Worm (Caenorhabditis elegans): ENCODE measurements around the gene Y54G9A.9.

Gene Y54G9A.9

DNA sequence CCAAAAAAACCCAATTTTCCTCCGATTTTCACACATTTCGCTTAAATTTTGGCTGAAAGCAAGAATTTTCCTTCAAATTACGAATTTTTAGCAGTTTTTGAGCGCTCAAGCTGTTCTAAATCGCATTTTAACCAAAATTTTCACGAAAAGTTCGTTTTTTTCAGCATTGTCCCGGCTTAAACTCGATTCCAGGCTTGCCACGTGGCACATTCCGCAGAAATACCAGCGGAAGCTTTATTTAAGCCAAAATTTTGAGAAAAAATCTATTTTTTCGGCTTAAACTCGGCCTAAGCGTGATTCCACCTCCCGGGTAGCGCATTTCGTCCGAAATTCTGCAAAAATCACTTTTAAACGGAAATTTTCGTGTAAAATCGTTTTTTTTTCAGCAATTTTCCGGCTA is 5.8 kb upstream of the Y54G9A.9 start:
- TF ChIP-seq unc-62 (GFP tag; optimal IDR thresholded peaks at IDR 0.05): no peak

DNA sequence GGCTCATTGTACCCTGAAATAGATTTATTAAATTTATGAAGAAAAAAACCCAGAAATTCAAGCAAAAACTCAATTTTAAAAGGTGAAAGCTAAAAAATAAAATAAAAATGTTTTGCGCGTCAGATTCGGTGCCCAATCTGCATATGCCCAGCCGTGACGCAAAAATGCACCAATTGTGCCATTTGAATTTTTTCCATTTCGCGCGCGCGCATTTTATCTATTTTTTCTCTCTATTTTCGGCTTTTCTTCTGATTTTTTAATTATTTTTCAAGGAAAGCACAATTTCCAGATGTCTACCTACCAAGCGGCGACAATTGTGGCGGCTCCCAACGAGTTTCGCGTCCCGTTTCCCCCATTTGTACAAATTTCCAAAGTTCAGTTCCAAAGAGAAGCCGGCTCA is 3.7 kb upstream of the Y54G9A.9 start, which contains the start of the genes Y54G9A.7 and bub-3:
TSS of gene Y54G9A.7 (minus strand) at position 7 of the 400 bp plus-strand sequence.
TSS of gene bub-3 (plus strand) at position 270 of the 400 bp plus-strand sequence.
- TF ChIP-seq unc-62 (GFP tag; optimal IDR thresholded peaks at IDR 0.05): no peak

DNA sequence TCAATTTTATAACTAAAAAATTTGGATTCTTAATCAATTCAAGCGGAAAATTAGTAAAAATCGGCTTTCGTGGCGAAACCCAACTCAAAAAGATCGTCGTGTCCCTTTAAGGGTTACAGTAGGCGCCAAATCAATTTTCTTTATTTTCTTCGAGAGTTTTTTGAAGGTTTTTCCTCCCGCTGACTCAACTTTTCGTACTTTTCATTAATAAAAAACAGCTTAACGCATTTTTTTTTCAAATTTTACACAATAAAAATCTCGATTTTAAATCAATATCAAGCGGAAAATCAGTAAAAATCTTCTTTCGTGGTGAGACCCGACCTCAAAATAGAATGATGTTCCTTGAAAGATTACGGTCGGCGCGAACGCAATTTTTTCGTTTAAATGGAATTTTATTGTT is 2.6 kb downstream of the Y54G9A.9 start:
- TF ChIP-seq unc-62 (GFP tag; optimal IDR thresholded peaks at IDR 0.05): no peak

DNA sequence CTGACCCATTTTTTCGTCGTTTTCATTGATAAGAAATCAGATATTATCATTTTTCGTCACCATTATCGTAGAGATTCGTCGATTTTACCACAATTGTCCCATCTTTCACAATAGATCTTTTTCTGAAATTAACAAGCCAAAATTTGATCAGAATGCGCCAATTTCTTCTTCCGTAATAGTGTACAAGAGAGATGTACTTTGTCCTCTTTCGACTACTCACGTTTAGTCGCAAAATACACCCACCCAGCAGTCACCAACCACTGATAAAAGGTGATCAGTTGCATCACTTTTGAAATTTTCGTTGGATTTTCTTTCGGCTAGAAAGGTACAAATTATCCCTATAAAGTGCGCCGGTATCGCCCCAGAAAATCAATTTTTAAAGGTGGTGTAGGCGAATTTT is 3.1 kb downstream of the Y54G9A.9 start:
- TF ChIP-seq unc-62 (GFP tag; optimal IDR thresholded peaks at IDR 0.05): no peak

DNA sequence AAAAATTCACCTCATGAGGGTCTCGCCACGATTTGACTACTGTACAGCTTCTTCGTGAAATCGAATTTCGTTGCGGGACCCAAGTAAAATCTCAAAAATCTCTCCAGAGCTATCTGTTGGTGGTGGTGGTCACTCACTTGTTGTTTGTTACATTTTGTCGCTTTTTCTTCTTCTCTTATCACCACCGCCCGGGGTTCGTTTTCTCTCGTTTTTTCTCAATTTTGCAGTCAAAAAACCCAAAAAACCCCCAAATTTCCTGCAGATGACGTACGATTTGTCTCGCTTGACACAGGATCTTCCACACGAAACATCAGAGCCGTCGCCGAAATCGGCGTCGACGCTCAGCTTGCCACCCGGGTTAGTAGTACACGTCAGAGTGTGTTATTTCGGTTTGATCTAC is 6.6 kb downstream of the Y54G9A.9 start, which contains the start of gene R06B9.5:
TSS of gene R06B9.5 (plus strand) at position 232 of the 400 bp plus-strand sequence.
- no peak for TF ChIP-seq unc-62 (GFP tag; optimal IDR thresholded peaks at IDR 0.05)

DNA sequence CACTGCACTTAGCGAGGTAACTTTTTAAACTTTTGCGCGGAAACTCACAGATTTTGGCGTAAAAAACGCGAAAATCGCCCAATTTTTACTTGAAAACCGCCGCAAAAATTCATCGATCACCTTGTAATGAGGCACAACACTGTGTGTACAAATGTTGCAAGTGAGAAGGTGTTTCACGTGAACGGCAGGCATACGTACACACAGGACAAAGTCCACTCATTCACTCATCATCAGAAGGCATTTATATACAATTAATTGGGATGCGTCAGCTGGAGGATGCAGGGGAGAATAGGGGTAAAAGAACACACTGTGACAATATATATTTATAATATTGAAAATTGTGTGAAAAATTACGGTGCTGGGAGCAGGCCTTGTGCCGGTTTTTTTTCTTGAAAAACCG is 7.4 kb downstream of the Y54G9A.9 start:
- TF ChIP-seq unc-62 (GFP tag; optimal IDR thresholded peaks at IDR 0.05): no peak

DNA sequence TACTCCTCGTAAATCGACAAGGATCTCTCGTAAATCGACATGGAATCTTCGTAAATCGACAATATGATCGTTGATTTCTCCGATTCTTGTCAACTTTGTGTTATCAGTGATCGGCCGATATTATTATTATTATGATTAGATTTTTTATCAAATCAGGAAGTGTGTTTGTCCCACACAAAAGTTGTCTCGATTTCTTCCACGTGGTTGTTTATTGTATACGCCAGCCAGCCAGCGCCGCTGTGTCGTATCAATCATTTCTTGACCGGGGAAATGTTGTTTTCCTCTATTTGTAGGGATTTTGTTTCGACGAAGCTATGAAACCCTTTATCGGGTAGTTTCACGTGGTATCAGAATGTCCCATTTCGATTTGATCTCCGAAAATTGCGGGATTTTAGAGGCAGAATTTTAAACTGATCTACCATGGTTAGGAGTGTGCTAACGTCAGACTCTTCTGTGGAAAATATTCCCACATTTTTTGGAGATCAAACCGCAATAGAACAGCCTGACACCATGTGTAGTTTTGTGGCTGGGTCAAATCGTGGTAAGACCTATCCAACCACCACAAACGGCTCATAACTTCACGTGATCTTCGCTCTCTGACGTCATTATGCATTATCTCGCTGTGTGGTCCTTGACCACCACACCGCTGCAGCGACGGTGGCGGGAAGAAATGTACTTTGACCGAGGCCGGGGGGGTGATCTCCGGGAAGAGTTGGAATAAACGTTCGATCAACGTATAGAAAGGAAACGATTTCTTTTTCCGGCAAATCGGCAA is 8.4 kb downstream of the Y54G9A.9 start:
- TF ChIP-seq unc-62 (GFP tag; optimal IDR thresholded peaks at IDR 0.05): no peak

DNA sequence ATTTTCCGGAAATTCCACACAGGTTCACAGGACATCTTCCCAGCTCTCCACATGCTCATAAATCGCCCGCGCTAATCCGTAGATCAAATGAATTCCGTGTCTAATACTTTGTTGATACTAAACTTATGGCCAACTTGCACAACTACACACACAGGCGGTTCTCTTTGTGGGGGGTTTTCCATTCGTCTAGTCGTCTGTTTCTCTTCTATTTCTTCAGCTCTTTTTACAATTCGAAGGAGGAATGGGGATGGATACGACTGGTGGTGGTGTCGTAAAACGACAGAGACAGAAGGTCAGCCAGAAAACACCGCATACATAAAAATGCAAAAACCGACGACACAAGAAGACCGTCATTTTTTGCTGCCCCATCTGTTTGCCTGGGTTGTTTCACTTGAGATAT is 9.9 kb downstream of the Y54G9A.9 start:
- TF ChIP-seq unc-62 (GFP tag; optimal IDR thresholded peaks at IDR 0.05): no peak

DNA sequence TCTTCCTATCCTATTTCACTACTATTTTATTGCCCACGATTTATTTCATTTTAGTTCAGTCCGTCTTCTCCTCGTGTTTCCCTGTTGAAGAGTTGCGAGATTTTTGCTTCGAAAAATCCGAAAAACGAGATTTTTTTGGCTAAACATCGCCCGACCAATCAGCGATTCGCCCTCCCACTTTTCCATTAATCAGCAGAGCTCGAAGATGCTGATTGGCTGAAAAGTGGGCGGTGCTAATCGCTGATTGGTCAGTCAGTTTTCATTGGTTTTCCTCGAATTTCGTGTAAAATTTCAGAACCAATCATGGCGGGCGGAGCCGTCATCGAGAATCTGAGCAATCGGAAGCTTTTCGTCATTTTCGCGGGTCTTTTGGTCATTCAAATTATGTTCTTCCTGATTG is 11.9 kb downstream of the Y54G9A.9 start, which contains the start of gene mig-14:
TSS of gene mig-14 (plus strand) at position 290 of the 400 bp plus-strand sequence.
- no peak for TF ChIP-seq unc-62 (GFP tag; optimal IDR thresholded peaks at IDR 0.05)

DNA sequence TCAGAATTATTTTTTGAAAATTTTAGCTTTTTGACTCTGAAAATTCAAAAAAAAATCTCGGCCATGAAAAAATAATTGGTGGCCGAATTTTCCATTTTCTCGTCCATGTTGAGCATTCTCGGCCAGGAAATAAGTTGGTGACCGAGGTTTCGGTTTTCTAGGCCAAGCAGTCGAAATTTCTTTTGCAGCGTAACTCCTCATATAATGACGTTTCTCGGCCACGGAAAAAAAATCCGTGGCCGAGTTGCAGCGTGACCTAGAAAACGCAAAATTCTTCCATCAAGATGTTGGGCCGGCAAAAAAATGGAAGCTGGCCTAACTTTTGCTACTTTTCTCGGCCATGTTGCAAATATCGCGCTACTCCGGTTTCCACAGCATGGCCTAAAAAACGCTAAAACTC is 20.6 kb downstream of the Y54G9A.9 start:
- TF ChIP-seq unc-62 (GFP tag; optimal IDR thresholded peaks at IDR 0.05): no peak

DNA sequence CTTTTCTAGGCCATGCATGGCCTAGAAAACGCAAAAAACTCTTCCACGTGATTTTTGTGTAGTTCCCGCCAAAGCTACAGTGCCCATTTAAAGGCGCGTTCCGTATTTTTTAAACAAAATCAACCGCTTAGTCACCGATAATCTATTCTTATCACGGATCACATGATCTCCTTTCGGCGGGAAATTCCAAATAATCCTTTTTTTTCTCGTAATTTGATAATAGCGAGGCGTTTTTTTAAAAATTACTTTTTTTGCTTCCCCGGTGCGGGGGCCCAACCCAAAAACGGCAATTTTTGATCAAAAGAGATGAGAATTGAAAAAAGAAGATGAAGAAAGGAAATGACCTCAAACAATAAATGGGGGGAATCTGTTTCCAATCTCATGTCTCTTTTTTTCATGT is 21.5 kb downstream of the Y54G9A.9 start:
- TF ChIP-seq unc-62 (GFP tag; optimal IDR thresholded peaks at IDR 0.05): no peak

DNA sequence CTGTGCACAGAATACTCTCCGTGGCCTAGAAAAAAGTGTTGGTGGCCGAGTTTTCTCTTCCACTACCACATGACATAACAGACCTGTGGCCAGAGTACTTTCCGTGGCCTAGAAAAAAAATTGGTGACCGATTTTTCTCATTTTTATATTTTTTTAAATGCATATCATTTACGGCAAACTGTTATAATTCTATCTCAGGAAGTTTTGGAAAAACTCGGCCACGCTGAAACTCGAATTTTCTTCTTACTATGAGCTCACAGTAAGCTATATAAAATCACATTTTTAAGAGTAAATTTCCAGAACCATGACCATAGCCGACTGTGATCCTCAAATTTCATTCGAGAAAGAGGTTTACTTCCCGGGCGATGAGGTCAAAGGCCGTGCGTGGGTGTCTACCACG is 22.5 kb downstream of the Y54G9A.9 start, which contains the start of gene arrd-14:
TSS of gene arrd-14 (plus strand) at position 301 of the 400 bp plus-strand sequence.
- TF ChIP-seq unc-62 (GFP tag; optimal IDR thresholded peaks at IDR 0.05): no peak

DNA sequence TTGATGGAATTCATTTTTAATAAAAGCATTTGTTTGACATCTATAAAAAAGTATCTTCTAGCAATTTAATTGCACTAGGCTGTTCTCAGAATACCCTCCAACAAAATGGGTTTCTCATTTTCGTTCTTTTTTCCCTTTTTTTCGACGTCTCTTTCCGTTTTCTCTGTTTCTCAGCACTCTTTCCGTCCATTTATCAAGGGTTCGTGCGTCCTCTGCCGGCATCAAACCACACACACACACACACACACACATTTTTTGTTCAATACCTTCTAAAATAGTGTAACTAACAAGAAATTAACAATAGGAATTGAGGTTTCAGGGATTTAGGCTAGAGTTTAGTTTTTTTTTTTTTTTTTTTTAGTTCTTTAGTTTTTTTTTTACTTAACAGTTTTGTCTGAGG is 26.7 kb downstream of the Y54G9A.9 start:
- TF ChIP-seq unc-62 (GFP tag; optimal IDR thresholded peaks at IDR 0.05): no peak

DNA sequence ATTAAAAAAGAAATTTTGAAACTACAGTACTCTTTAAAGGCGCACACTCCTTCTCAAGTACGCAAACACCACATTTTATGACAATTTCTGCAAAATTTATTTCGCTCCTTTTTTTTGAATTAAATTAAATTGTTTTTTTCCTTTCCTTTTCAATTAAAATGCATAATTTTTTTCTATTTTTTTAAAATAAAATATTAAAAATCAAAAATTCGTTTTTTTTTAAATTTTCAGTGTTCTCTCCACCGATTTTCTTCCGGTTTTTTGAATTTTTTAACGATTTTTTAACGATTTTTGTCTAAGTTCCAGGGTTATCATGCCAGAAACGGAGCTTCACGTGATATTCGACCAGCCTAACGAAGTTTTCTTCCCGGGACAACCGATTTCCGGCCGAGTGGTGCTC is 28.6 kb downstream of the Y54G9A.9 start, which contains the start of gene arrd-13:
TSS of gene arrd-13 (plus strand) at position 301 of the 400 bp plus-strand sequence.
- no peak for TF ChIP-seq unc-62 (GFP tag; optimal IDR thresholded peaks at IDR 0.05)

DNA sequence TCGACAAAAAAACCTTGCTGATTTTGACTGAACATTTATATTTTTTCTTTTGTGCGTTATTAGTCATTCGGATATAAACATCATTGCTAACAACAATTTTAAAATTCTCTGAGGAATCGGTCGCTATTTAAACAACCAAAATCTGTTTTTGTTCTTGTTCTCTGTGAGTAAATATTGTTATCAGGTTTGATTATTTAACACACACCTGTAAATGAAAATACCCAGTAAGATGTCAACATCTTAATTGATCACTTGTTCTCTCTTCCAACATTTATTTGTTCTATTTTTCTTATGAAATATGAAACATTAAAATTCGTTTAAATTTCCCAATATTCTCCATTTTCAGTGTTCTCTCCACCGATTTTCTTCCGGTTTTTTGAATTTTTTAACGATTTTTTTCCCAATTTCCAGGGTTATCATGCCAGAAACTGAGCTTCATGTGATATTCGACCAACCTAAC is 33.5 kb downstream of the Y54G9A.9 start, which contains the start of gene arrd-11:
TSS of gene arrd-11 (plus strand) at position 410 of the 460 bp plus-strand sequence.
- no peak for TF ChIP-seq unc-62 (GFP tag; optimal IDR thresholded peaks at IDR 0.05)

DNA sequence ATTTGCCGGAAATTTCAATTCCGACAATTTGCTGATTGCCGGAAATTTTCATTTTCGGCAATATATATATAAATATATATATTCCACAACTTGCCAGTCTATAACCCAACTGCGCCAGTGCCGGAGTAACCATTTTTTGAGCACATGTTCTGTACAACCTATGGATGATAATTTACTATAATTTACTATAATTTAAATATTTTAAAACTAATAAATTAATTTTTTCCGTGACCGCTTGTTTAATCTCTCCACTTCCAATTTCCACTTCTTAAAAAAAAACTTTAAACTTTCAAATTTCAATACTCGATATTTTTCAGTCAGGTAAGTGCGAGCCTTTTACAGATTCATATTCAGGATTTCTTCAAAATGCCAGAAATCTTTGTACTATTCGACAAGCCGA is 36.4 kb downstream of the Y54G9A.9 start, which contains the start of gene arrd-12:
TSS of gene arrd-12 (plus strand) at position 301 of the 400 bp plus-strand sequence.
- TF ChIP-seq unc-62 (GFP tag; optimal IDR thresholded peaks at IDR 0.05): no peak

DNA sequence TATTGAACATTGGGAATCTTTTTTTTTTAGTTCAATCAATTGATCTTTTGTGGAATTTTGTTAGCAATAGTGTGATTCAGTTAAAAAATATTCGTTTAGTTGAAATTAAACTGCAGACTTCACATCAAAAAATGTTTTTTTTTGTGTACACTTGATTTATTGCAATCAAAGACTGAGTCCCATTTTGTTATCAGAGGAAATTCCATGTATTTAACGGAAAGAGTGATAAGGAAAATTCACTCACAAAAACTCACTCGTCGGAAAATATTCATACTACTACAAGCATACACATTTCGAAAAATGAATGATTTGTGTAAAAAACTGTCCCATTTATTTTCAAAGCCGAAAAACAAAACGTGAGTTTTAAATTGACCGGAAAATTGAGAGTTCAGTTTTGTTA is 41.8 kb downstream of the Y54G9A.9 start, which contains the start of gene C01B9.1:
TSS of gene C01B9.1 (plus strand) at position 241 of the 400 bp plus-strand sequence.
- TF ChIP-seq unc-62 (GFP tag; optimal IDR thresholded peaks at IDR 0.05): no peak
